Worm (Caenorhabditis elegans): ENCODE data around the gene B0524.2.
A peak's percentile ranks its signal among the peaks of the same experiment; 100 is the strongest.

- peak; percentile 33 for TF ChIP-seq zag-1 (tag; optimal IDR thresholded peaks at IDR 0.05)
- peak; percentile 57 for TF ChIP-seq R02D3.7 (tag; optimal IDR thresholded peaks at IDR 0.05)
These were observed 29.8 kb downstream of the B0524.2 start for ce11 chrIII:1923419-1924318.
